Worm (Caenorhabditis elegans) whole organism, L2 larva: Measurements from ENCODE around the gene W06G6.11.

Source experiments
- C34F6.9 ChIP-seq: fragments of 150-350 bp; optimal IDR thresholded peaks from 2 replicates; lab custom pipeline; 2014; ENCODE audit warnings: missing biosample characterization, missing genetic modification characterization
- F13H6.1 ChIP-seq: sonication (generic microtip); optimal IDR thresholded peaks from 2 replicates; lab custom pipeline; 2016; ENCODE audit warnings: missing genetic modification characterization, missing compliant biosample characterization
- R02D3.7 ChIP-seq: fragments of 150-350 bp; optimal IDR thresholded peaks from 2 replicates; lab custom pipeline; 2014; ENCODE audit warnings: missing biosample characterization, missing genetic modification characterization
- Y55F3AM.14 ChIP-seq: fragments of 200-800 bp; sonication (Bioruptor generic); optimal IDR thresholded peaks from 2 replicates; lab custom pipeline; 2018; ENCODE audit warnings: mild to moderate bottlenecking, missing genetic modification characterization, missing compliant biosample characterization
- ZK546.5 ChIP-seq: sonication (generic microtip); optimal IDR thresholded peaks from 2 replicates; lab custom pipeline; 2017; ENCODE audit warnings: missing biosample characterization, missing genetic modification characterization
- alr-1 ChIP-seq: fragments of 150-350 bp; optimal IDR thresholded peaks from 2 replicates; lab custom pipeline; 2014; ENCODE audit warnings: missing biosample characterization, missing genetic modification characterization
- aly-2 ChIP-seq: fragments of 150-350 bp; optimal IDR thresholded peaks from 2 replicates; lab custom pipeline; 2014; ENCODE audit warnings: missing biosample characterization, missing genetic modification characterization
- ama-1 ChIP-seq: fragments of 150-350 bp; optimal IDR thresholded peaks from 2 replicates; lab custom pipeline; 2018; ENCODE audit warnings: inconsistent platforms
- blmp-1 ChIP-seq: sonication (generic microtip); optimal IDR thresholded peaks from 2 replicates; lab custom pipeline; 2017; ENCODE audit warnings: missing genetic modification characterization, mild to moderate bottlenecking, missing compliant biosample characterization, antibody characterized with exemption, moderate library complexity; ENCODE audit not compliant: insufficient read depth
- ceh-82 ChIP-seq: fragments of 150-350 bp; optimal IDR thresholded peaks from 2 replicates; lab custom pipeline; 2014; ENCODE audit warnings: missing biosample characterization, missing genetic modification characterization
- dmd-4 ChIP-seq: sonication (generic microtip); optimal IDR thresholded peaks from 2 replicates; lab custom pipeline; 2017; ENCODE audit warnings: missing biosample characterization, missing genetic modification characterization
- egl-27 ChIP-seq: sonication (generic microtip); optimal IDR thresholded peaks from 3 replicates; lab custom pipeline; 2017; ENCODE audit warnings: missing biosample characterization, missing genetic modification reagents, missing genetic modification characterization
- elt-1 ChIP-seq: fragments of 150-350 bp; optimal IDR thresholded peaks from 2 replicates; lab custom pipeline; 2014; ENCODE audit warnings: missing biosample characterization, missing genetic modification characterization
- elt-3 ChIP-seq: sonication (generic microtip); optimal IDR thresholded peaks from 2 replicates; lab custom pipeline; 2017; ENCODE audit warnings: missing biosample characterization, missing genetic modification characterization
- gmeb-1 ChIP-seq: fragments of 150-350 bp; optimal IDR thresholded peaks from 2 replicates; lab custom pipeline; 2014; ENCODE audit warnings: missing biosample characterization, missing genetic modification characterization
- lin-11 ChIP-seq: fragments of 150-350 bp; sonication (generic microtip); optimal IDR thresholded peaks from 2 replicates; lab custom pipeline; 2014; ENCODE audit warnings: missing biosample characterization, missing genetic modification characterization, inconsistent platforms, mixed read lengths
- lin-39 ChIP-seq: fragments of 150-350 bp; optimal IDR thresholded peaks from 2 replicates; lab custom pipeline; 2014; ENCODE audit warnings: missing biosample characterization, missing genetic modification reagents, missing genetic modification characterization
- lsy-2 ChIP-seq, 2 experiments: fragments of 150-350 bp in 1 of 2; sonication (generic microtip) in 1 of 2; optimal IDR thresholded peaks; 2 replicates each; lab custom pipeline; 2014 to 2017; ENCODE audit warnings: missing biosample characterization in 2 of 2, missing genetic modification characterization in 2 of 2
- mab-5 ChIP-seq: fragments of 150-350 bp; optimal IDR thresholded peaks from 2 replicates; lab custom pipeline; 2014; ENCODE audit warnings: missing biosample characterization, missing genetic modification characterization
- nhr-11 ChIP-seq: fragments of 150-350 bp; optimal IDR thresholded peaks from 2 replicates; lab custom pipeline; 2014; ENCODE audit warnings: missing biosample characterization, missing genetic modification characterization
- nhr-12 ChIP-seq: fragments of 150-350 bp; optimal IDR thresholded peaks from 2 replicates; lab custom pipeline; 2014; ENCODE audit warnings: missing biosample characterization, missing genetic modification characterization
- nhr-129 ChIP-seq: fragments of 150-350 bp; optimal IDR thresholded peaks from 2 replicates; lab custom pipeline; 2014; ENCODE audit warnings: missing biosample characterization, missing genetic modification characterization
- nhr-21 ChIP-seq: fragments of 150-350 bp; optimal IDR thresholded peaks from 2 replicates; lab custom pipeline; 2014; ENCODE audit warnings: missing biosample characterization, missing genetic modification characterization
- nhr-23 ChIP-seq: fragments of 150-350 bp; optimal IDR thresholded peaks from 2 replicates; lab custom pipeline; 2014; ENCODE audit warnings: missing biosample characterization, missing genetic modification reagents, missing genetic modification characterization
- nhr-237 ChIP-seq: fragments of 150-350 bp; optimal IDR thresholded peaks from 2 replicates; lab custom pipeline; 2014; ENCODE audit warnings: missing biosample characterization, missing genetic modification characterization
- nhr-25 ChIP-seq: fragments of 150-350 bp; sonication (generic microtip); optimal IDR thresholded peaks from 3 replicates; lab custom pipeline; 2014; ENCODE audit warnings: missing biosample characterization, missing genetic modification characterization
- nhr-6 ChIP-seq: fragments of 150-350 bp; optimal IDR thresholded peaks from 2 replicates; lab custom pipeline; 2014; ENCODE audit warnings: missing biosample characterization, missing genetic modification characterization
- peb-1 ChIP-seq: fragments of 150-350 bp; optimal IDR thresholded peaks from 2 replicates; lab custom pipeline; 2014; ENCODE audit warnings: missing biosample characterization, missing genetic modification characterization
- skn-1 ChIP-seq: sonication (generic microtip); optimal IDR thresholded peaks from 2 replicates; lab custom pipeline; 2017; ENCODE audit warnings: missing biosample characterization, missing genetic modification characterization
- sma-3 ChIP-seq: sonication (generic microtip); optimal IDR thresholded peaks from 2 replicates; lab custom pipeline; 2016; ENCODE audit warnings: missing genetic modification reagents, missing genetic modification characterization, missing compliant biosample characterization
- sma-9 ChIP-seq, 2 experiments: fragments of 150-350 bp in 1 of 2; sonication (generic microtip) in 1 of 2; optimal IDR thresholded peaks; 2 replicates each; lab custom pipeline; 2014 to 2016; ENCODE audit warnings: missing genetic modification characterization in 2 of 2, mild to moderate bottlenecking in 1 of 2, missing biosample characterization in 1 of 2, missing compliant biosample characterization in 1 of 2, missing genetic modification reagents in 1 of 2, moderate library complexity in 1 of 2
- snpc-4 ChIP-seq: fragments of 150-350 bp; optimal IDR thresholded peaks from 2 replicates; lab custom pipeline; 2014; ENCODE audit warnings: missing biosample characterization, missing genetic modification characterization
- unc-39 ChIP-seq: fragments of 150-350 bp; optimal IDR thresholded peaks from 2 replicates; lab custom pipeline; 2014; ENCODE audit warnings: missing biosample characterization, missing genetic modification characterization
- unc-62 ChIP-seq: fragments of 150-350 bp; optimal IDR thresholded peaks from 2 replicates; lab custom pipeline; 2014; ENCODE audit warnings: missing biosample characterization, missing genetic modification reagents, missing genetic modification characterization
- zag-1 ChIP-seq: fragments of 150-350 bp; optimal IDR thresholded peaks from 2 replicates; lab custom pipeline; 2014; ENCODE audit warnings: missing biosample characterization, missing genetic modification characterization
- ztf-11 ChIP-seq: sonication (generic microtip); optimal IDR thresholded peaks from 2 replicates; lab custom pipeline; 2017; ENCODE audit warnings: missing biosample characterization, missing genetic modification characterization
- ztf-4 ChIP-seq: fragments of 150-350 bp; optimal IDR thresholded peaks from 2 replicates; lab custom pipeline; 2014; ENCODE audit warnings: missing biosample characterization, missing genetic modification characterization

The W06G6.11 gene

ce11 chrV:16646372-16646771 lies 2.7 kb downstream of the W06G6.11 start, which contains the start of gene W06G6.9:
W06G6.9 (minus strand) TSS chrV:16646472.
- no peak for TF ChIP-seq alr-1 (tag; lab: Kevin White, UChicago)
- TF ChIP-seq snpc-4 (tag; lab: Kevin White, UChicago), result no peak
- no peak for TF ChIP-seq R02D3.7 (tag; lab: Kevin White, UChicago)
- no peak for TF ChIP-seq ZK546.5 (tag; lab: Kevin White, UChicago)
- no peak for TF ChIP-seq zag-1 (tag; lab: Kevin White, UChicago)
- no peak for TF ChIP-seq elt-1 (tag; lab: Kevin White, UChicago)
- no peak for TF ChIP-seq sma-9 (GFP tag; optimal IDR thresholded peaks at IDR 0.05; lab: Kevin White, UChicago)
- no peak for TF ChIP-seq sma-9 (tag; optimal IDR thresholded peaks at IDR 0.05; lab: Kevin White, UChicago)
- TF ChIP-seq unc-62 (GFP tag; lab: Kevin White, UChicago), result no peak
- no peak for TF ChIP-seq nhr-25 (tag; lab: Kevin White, UChicago)
- TF ChIP-seq dmd-4 (tag; lab: Kevin White, UChicago), result no peak
- TF ChIP-seq ztf-11 (tag; lab: Kevin White, UChicago), result no peak
- TF ChIP-seq sma-3, result no peak
- TF ChIP-seq nhr-21, result no peak
- no peak for TF ChIP-seq blmp-1 (tag; lab: Kevin White, UChicago)
- no peak for TF ChIP-seq peb-1
- TF ChIP-seq C34F6.9, result no peak
- TF ChIP-seq ztf-4, result no peak
- TF ChIP-seq aly-2 (tag; lab: Kevin White, UChicago), result no peak
- no peak for TF ChIP-seq nhr-129

DNA sequence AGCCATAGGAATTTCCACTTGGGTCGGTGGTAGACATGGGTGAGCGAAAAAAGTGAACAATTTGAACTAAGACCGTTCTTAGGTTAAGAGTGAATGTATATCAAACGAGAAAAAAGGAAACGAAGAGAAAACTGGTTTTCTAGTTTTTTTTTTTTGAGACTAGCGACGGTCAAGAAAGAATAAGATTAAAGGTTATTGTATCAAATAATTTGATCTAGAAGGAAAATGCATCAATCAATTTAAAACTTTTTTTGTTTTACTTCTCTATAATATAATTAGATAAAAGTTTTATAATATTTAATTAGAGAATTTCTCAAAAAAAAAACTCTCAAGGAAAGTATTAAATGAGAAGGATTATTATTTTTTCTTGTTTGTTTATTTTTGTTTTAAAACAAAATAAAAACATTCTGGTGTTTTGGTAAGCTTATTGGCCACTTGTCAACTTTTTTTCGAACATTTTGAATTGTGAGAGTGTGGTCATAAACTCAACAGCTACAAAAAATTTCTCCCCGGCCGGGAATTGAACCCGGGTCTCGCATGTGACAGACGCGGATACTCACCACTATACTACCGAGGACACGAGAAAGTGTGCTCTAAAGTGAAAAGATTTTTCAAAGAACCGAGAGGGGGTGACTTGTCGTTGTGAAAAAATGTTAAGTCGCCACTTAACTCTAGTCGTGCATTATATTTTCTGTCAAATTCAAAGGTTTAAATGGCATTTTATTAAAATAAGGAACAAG lies 3.7 kb downstream of the W06G6.11 start, which contains the start of gene W06G6.17:
W06G6.17 (minus strand) TSS at position 51 of the 740 bp plus-strand sequence.
- TF ChIP-seq gmeb-1 (tag; lab: Kevin White, UChicago) (no peak), elt-3 (tag; lab: Kevin White, UChicago) (no peak), blmp-1 (tag; lab: Kevin White, UChicago) (no peak), nhr-129 (no peak), mab-5 (tag; lab: Kevin White, UChicago) (no peak), egl-27 (no peak), nhr-237 (no peak), nhr-12 (tag; lab: Kevin White, UChicago) (no peak), nhr-11 (no peak), ama-1 (lab: Kevin White, UChicago) (no peak), nhr-25 (tag; lab: Kevin White, UChicago) (no peak), nhr-21 (no peak), lin-11 (tag; lab: Kevin White, UChicago) (no peak), Y55F3AM.14 (no peak), F13H6.1 (tag; lab: Kevin White, UChicago) (no peak), C34F6.9 (no peak)

ce11 chrV:16643558-16643957 lies 5.5 kb downstream of the W06G6.11 start, which contains the start of gene srw-77:
srw-77 (minus strand) TSS chrV:16643658.
- TF ChIP-seq aly-2 (tag; lab: Kevin White, UChicago), result no peak
- no peak for TF ChIP-seq F13H6.1 (tag; lab: Kevin White, UChicago)
- no peak for TF ChIP-seq nhr-6
- TF ChIP-seq nhr-23 (tag; lab: Kevin White, UChicago), result no peak
- TF ChIP-seq lin-11 (tag; lab: Kevin White, UChicago), result no peak
- TF ChIP-seq mab-5 (tag; lab: Kevin White, UChicago), result no peak
- TF ChIP-seq zag-1 (tag; lab: Kevin White, UChicago), result no peak
- TF ChIP-seq unc-39 (tag; lab: Kevin White, UChicago), result no peak
- TF ChIP-seq skn-1, result no peak
- no peak for TF ChIP-seq sma-9 (GFP tag; optimal IDR thresholded peaks at IDR 0.05; lab: Kevin White, UChicago)
- no peak for TF ChIP-seq sma-9 (tag; optimal IDR thresholded peaks at IDR 0.05; lab: Kevin White, UChicago)
- TF ChIP-seq nhr-11, result no peak
- no peak for TF ChIP-seq nhr-25 (tag; lab: Kevin White, UChicago)
- TF ChIP-seq nhr-21, result no peak
- TF ChIP-seq lsy-2 (tag; optimal IDR thresholded peaks at IDR 0.05; lab: Kevin White, UChicago), result no peak
- no peak for TF ChIP-seq lin-39
- no peak for TF ChIP-seq blmp-1 (tag; lab: Kevin White, UChicago)
- no peak for TF ChIP-seq ceh-82
